Worm (Caenorhabditis elegans) whole organism, late embryonic: ENCODE data around the gene nse-4.

Experiments used
- F13H6.1 ChIP-seq: sonication (generic microtip); optimal IDR thresholded peaks from 2 replicates; lab custom pipeline; 2016; ENCODE audit warnings: missing genetic modification characterization, missing compliant biosample characterization
- K02D7.2 ChIP-seq: sonication (generic microtip); optimal IDR thresholded peaks from 2 replicates; lab custom pipeline; 2017; ENCODE audit warnings: mild to moderate bottlenecking, missing genetic modification characterization, missing compliant biosample characterization
- K09A11.1 ChIP-seq: sonication (generic microtip); optimal IDR thresholded peaks from 2 replicates; lab custom pipeline; 2017; ENCODE audit warnings: antibody characterized with exemption, mild to moderate bottlenecking, missing genetic modification characterization, missing compliant biosample characterization; ENCODE audit not compliant: insufficient read depth
- ama-1 ChIP-seq: fragments of 150-350 bp; optimal IDR thresholded peaks from 2 replicates; lab custom pipeline; 2014
- ceh-18 ChIP-seq: sonication (generic microtip); optimal IDR thresholded peaks from 2 replicates; lab custom pipeline; 2016; ENCODE audit warnings: missing genetic modification characterization, missing compliant biosample characterization
- ceh-2 ChIP-seq: sonication (generic microtip); optimal IDR thresholded peaks from 2 replicates; lab custom pipeline; 2016; ENCODE audit warnings: missing genotype, missing genetic modification characterization, missing compliant biosample characterization
- ceh-22 ChIP-seq: sonication (generic microtip); optimal IDR thresholded peaks from 2 replicates; lab custom pipeline; 2017; ENCODE audit warnings: missing biosample characterization, missing genetic modification characterization
- ceh-34 ChIP-seq: sonication (generic microtip); optimal IDR thresholded peaks from 2 replicates; lab custom pipeline; 2016; ENCODE audit warnings: mild to moderate bottlenecking, missing genetic modification characterization, missing compliant biosample characterization
- ceh-9 ChIP-seq: sonication (generic microtip); optimal IDR thresholded peaks from 2 replicates; lab custom pipeline; 2016; ENCODE audit warnings: mild to moderate bottlenecking, missing genetic modification characterization, inconsistent platforms, missing compliant biosample characterization
- dve-1 ChIP-seq: sonication (generic microtip); optimal IDR thresholded peaks from 2 replicates; lab custom pipeline; 2017; ENCODE audit warnings: antibody characterized with exemption, mild to moderate bottlenecking, missing genetic modification characterization, missing compliant biosample characterization
- elt-2 ChIP-seq: sonication (generic microtip); optimal IDR thresholded peaks from 2 replicates; lab custom pipeline; 2016; ENCODE audit warnings: missing genetic modification reagents, missing genetic modification characterization, missing compliant biosample characterization
- fax-1 ChIP-seq: sonication (generic microtip); optimal IDR thresholded peaks from 2 replicates; lab custom pipeline; 2016; ENCODE audit warnings: missing genotype, missing genetic modification characterization, missing compliant biosample characterization
- gmeb-2 ChIP-seq: sonication (generic microtip); optimal IDR thresholded peaks from 2 replicates; lab custom pipeline; 2016; ENCODE audit warnings: missing genetic modification characterization, inconsistent platforms, missing compliant biosample characterization
- hlh-13 ChIP-seq: fragments of 200-800 bp; sonication (Bioruptor generic); optimal IDR thresholded peaks from 2 replicates; lab custom pipeline; 2018; ENCODE audit warnings: mild to moderate bottlenecking, missing genetic modification characterization, missing compliant biosample characterization
- hlh-8 ChIP-seq: sonication (generic microtip); optimal IDR thresholded peaks from 2 replicates; lab custom pipeline; 2016; ENCODE audit warnings: missing genotype, missing genetic modification characterization, missing compliant biosample characterization
- madf-2 ChIP-seq: sonication (generic microtip); optimal IDR thresholded peaks from 2 replicates; lab custom pipeline; 2017; ENCODE audit warnings: missing genetic modification characterization, missing compliant biosample characterization
- nhr-232 ChIP-seq: sonication (generic microtip); optimal IDR thresholded peaks from 2 replicates; lab custom pipeline; 2016; ENCODE audit warnings: missing genetic modification characterization, missing compliant biosample characterization
- odd-2 ChIP-seq: sonication (generic microtip); optimal IDR thresholded peaks from 2 replicates; lab custom pipeline; 2017; ENCODE audit warnings: antibody characterized with exemption, mild to moderate bottlenecking, missing genetic modification characterization, missing compliant biosample characterization
- pag-3 ChIP-seq: sonication (generic microtip); optimal IDR thresholded peaks from 2 replicates; lab custom pipeline; 2016; ENCODE audit warnings: missing compliant biosample characterization, missing genetic modification characterization, borderline replicate concordance
- pha-4 ChIP-seq: fragments of 150-350 bp; optimal IDR thresholded peaks from 2 replicates; lab custom pipeline; 2018; ENCODE audit warnings: missing biosample characterization, missing genetic modification reagents, missing genetic modification characterization
- pqm-1 ChIP-seq: sonication (generic microtip); optimal IDR thresholded peaks from 2 replicates; lab custom pipeline; 2016; ENCODE audit warnings: missing genetic modification characterization, missing compliant biosample characterization
- ref-2 ChIP-seq: sonication (generic microtip); optimal IDR thresholded peaks from 2 replicates; lab custom pipeline; 2016; ENCODE audit warnings: missing genetic modification characterization, missing compliant biosample characterization
- rnt-1 ChIP-seq: sonication (generic microtip); optimal IDR thresholded peaks from 2 replicates; lab custom pipeline; 2016; ENCODE audit warnings: missing genetic modification characterization, missing compliant biosample characterization
- ttx-3 ChIP-seq: sonication (generic microtip); optimal IDR thresholded peaks from 2 replicates; lab custom pipeline; 2016; ENCODE audit warnings: missing genetic modification reagents, missing genetic modification characterization, missing compliant biosample characterization
- unc-42 ChIP-seq: sonication (generic microtip); optimal IDR thresholded peaks from 2 replicates; lab custom pipeline; 2016; ENCODE audit warnings: missing genotype, missing genetic modification characterization, missing compliant biosample characterization
- zip-5 ChIP-seq: sonication (generic microtip); optimal IDR thresholded peaks from 2 replicates; lab custom pipeline; 2016; ENCODE audit warnings: missing genetic modification characterization, missing compliant biosample characterization

nse-4 gene

ce11 chrIV:11524241-11524692, 43.6 kb downstream of the nse-4 start, which contains the start of gene mep-1 (continued):
- TF ChIP-seq unc-42 (tag; lab: Kevin White, UChicago) (peak; percentile 43), hlh-13 (GFP tag; lab: Kevin White, UChicago) (no peak), hlh-8 (tag; lab: Kevin White, UChicago) (no peak), ceh-9 (no peak), rnt-1 (tag; lab: Kevin White, UChicago) (peak; percentile 61), ama-1 (lab: Kevin White, UChicago) (no peak), ref-2 (tag; lab: Kevin White, UChicago) (peak; percentile 9), ceh-18 (tag; lab: Kevin White, UChicago) (peak; percentile 43), madf-2 (tag; lab: Kevin White, UChicago) (peak; percentile 72), fax-1 (no peak), dve-1 (no peak), K09A11.1 (no peak), nhr-232 (no peak), ceh-22 (tag; lab: Kevin White, UChicago) (no peak), odd-2 (tag; lab: Kevin White, UChicago) (no peak), pqm-1 (tag; lab: Kevin White, UChicago) (no peak), gmeb-2 (no peak), ceh-2 (tag; lab: Kevin White, UChicago) (no peak)

ce11 chrIV:11526189-11526588, 45.5 kb downstream of the nse-4 start:
- TF ChIP-seq pha-4 (tag; lab: Kevin White, UChicago) = no peak
- no peak for TF ChIP-seq K02D7.2 (tag; lab: Kevin White, UChicago)
- no peak for TF ChIP-seq odd-2 (tag; lab: Kevin White, UChicago)
- TF ChIP-seq pqm-1 (tag; lab: Kevin White, UChicago) = no peak
- TF ChIP-seq ceh-22 (tag; lab: Kevin White, UChicago) = no peak
- no peak for TF ChIP-seq ttx-3 (tag; lab: Kevin White, UChicago)
- TF ChIP-seq zip-5 (tag; lab: Kevin White, UChicago) = no peak
- no peak for TF ChIP-seq elt-2
- no peak for TF ChIP-seq nhr-232

- no peak for TF ChIP-seq pag-3 (tag; lab: Kevin White, UChicago)
- TF ChIP-seq K02D7.2 (tag; lab: Kevin White, UChicago) = no peak
- no peak for TF ChIP-seq ceh-34
- no peak for TF ChIP-seq F13H6.1 (tag; lab: Kevin White, UChicago)
- peak; percentile 47 for TF ChIP-seq ama-1 (lab: Kevin White, UChicago)
Observed at ce11 chrIV:11527752-11528151, 47.1 kb downstream of the nse-4 start, which contains the start of gene M04B2.2. TSS of gene M04B2.2 (plus strand) at chrIV:11528052.
